Worm (Caenorhabditis elegans) whole organism, L2 larva: ENCODE data around the gene grl-31.

Experiments
- aly-2 ChIP-seq: fragments of 150-350 bp; optimal IDR thresholded peaks from 2 replicates; lab custom pipeline; 2014; ENCODE audit warnings: missing biosample characterization, missing genetic modification characterization
- ceh-82 ChIP-seq: fragments of 150-350 bp; optimal IDR thresholded peaks from 2 replicates; lab custom pipeline; 2014; ENCODE audit warnings: missing biosample characterization, missing genetic modification characterization
- elt-3 ChIP-seq: sonication (generic microtip); optimal IDR thresholded peaks from 2 replicates; lab custom pipeline; 2017; ENCODE audit warnings: missing biosample characterization, missing genetic modification characterization
- lsy-2 ChIP-seq, 2 experiments: fragments of 150-350 bp in 1 of 2; sonication (generic microtip) in 1 of 2; optimal IDR thresholded peaks; 2 replicates each; lab custom pipeline; 2014 to 2017; ENCODE audit warnings: missing biosample characterization in 2 of 2, missing genetic modification characterization in 2 of 2

DNA sequence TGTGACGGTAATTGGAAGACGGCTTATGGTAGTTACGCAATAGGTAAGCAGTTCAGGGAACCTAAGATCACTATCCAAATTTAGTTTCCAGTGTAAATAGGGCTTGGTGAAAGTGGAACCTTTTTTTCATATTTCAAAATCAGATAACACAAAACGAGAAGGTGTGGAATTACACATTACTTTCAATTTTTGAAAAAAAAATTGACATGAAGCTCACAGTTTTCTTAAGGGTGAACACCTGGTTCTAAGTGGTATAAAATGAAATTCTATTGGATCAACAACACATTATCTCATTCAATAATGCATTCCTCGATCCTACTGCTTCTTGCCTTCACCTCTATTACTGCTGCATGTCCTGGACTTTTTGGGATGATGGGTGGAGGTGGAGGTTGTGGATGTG lies 1.6 kb downstream of the grl-31 start, which contains the start of gene grl-30:
- TF ChIP-seq aly-2 (tag; lab: Kevin White, UChicago) (no peak), lsy-2 (tag; optimal IDR thresholded peaks at IDR 0.05; lab: Kevin White, UChicago) (no peak), ceh-82 (tag; lab: Kevin White, UChicago) (no peak), elt-3 (tag; lab: Kevin White, UChicago) (no peak)
